Fruit fly (Drosophila melanogaster) whole organism, larva: ENCODE data around the gene wit.

Experiments
- noc ChIP-seq: fragments of 200-800 bp; sonication (Bioruptor generic); optimal IDR thresholded peaks from 3 replicates; lab custom pipeline; 2019; ENCODE audit warnings: missing biosample characterization, mild to moderate bottlenecking, missing genetic modification characterization, moderate library complexity

Gene wit

DNA sequence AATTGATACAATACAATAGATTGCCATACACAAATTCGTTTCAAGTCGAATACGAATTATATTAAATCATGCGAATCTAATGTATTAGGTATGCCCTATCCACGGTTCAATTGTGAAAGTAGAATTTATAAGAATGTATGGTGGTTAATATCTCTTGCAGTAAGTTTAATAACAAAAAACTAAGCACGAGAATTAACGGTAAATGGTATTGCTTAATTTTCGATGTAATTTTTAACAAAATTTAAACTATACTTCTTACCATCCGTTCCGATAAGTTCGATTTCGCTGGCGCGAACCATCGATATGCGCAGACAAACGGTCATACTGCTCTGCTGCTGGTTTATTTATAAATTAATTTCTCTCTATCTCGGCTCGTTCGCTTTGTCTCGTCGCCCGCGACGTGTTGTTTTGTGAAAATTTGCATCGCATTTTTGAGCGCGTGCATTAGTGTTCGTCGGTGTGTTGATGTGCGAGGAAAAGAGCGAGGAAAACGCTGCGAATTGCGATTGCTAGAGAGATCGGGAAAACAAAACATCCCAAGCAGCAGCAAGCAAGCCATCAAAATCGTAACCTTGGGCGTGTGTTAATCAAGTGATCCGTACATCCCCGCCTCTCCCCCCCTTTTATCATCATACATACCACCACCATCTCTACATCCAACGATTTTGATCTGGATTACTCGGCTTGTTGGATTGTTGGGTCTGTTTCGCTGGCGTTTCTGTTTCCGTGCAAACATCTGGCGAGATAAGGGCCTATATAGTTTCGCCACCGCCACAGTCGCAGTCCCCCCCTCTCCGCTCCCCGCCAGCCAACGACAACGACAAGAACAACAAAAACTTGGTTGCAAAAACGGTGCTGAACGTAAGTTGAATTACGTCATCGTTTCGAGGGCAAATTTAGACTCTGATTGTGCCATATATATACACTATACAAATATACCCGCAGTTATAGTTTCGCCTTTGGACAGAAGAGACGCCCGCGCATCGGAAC lies 32.0 kb upstream of the wit start, which contains the start of gene Fit1:
Gene Fit1 (plus strand): TSS at position 307 of the 990 bp plus-strand sequence.
- peak; percentile 48 for TF ChIP-seq noc (tag; lab: Kevin White, UChicago)

DNA sequence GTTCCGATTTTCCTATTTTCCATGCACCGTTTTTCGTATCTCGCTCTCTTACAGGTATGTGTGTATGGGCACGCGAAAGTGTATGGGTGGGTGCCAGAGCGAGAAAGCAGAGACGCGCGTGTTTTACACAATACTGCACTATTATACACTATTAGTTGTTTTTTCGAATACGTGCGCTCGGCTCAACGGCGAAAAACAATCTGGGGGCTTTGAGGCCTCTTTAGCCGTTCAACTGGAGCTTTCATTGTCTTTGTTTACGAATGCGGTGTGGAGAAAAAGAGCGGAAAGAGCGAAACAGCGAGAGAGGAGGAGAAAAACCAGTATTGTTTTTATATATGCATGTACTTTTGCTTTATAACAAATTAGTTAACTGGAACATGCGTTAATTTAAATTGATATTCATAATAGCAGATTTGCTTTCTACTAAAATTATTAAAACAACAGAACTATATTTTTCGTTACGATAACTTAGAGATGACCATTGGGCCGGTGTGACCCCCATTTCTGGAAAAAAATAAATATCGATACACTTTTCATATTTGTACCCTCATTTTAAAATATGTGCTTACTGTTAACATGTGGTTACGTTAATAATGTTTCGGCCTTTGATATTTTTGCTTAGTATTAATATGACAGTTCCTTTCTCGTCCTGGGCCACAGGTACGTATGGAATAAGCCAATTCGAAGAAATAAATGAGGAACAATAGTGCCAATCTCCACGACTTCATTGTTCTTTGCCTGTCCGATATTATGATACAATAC lies 31.2 kb upstream of the wit start, which contains the start of gene CG14995:
Gene CG14995 (minus strand): TSS at position 761 of the 762 bp plus-strand sequence.
- TF ChIP-seq noc (tag; lab: Kevin White, UChicago), result peak; percentile 3

DNA sequence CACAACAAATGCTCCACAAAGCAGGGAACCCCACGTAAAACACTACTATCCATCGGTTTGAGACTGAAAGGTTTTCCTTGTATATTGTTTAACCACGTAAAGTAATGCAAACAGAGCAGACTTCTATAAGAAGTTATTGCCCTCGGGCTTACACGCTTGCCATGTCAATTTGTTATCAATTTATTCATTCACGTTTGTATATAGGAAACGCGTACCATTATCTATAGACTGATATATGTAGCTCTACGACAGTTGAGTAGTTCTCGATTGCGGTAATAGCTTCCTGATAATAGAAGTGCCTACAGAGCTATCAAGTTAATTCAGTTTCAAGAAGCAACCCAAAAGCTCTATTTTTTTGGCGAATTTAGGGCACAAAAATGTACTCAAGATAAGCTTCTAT lies 27.7 kb upstream of the wit start:
- TF ChIP-seq noc (tag; lab: Kevin White, UChicago), result no peak

DNA sequence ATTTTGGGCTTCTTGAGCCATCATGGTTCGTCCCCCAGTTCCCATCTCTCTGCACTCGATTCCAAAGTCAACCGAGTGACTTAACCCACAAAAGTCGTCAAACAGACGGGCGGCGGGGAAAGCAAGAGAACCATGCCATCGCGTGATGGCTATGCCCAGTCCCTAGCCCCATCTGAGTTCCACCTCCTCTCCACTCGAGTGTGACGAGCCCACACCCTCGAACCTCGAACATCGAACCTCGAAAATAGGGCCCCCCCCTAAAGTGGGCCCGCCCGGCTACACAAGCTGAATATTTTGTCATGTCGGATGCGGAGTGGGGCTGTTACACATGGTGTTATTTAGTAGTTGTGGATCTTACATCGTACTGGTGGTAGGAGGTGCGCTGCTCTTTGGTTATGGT lies 25.0 kb upstream of the wit start:
- no peak for TF ChIP-seq noc (tag; lab: Kevin White, UChicago)

DNA sequence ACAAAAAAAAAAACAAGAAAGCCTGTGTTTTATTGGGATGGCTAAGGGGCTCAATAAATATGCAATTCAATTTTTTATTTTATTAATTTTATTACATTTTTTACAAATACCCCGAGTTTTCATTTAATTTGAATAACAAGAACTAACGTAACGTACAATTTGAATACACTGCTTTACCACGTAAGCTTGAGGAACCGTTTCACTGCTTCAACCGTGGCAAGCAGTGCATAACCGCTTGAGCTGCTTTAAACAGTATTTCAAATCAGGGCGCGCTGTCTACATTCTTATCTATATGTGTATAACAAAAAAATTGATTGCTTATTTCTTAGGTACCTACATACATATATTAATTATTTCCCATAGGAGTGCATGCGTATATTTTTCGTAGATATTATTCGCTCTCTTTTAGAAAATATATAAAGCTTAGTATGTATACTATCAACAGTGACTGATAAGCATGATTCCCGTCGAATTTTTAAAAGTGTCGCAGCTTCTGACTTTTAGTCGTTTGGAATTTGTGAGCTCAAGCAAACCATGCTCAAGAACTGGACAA lies 21.3 kb upstream of the wit start, which contains the start of gene CG14990:
Gene CG14990 (plus strand): TSS at position 503 of the 553 bp plus-strand sequence.
- no peak for TF ChIP-seq noc (tag; lab: Kevin White, UChicago)

DNA sequence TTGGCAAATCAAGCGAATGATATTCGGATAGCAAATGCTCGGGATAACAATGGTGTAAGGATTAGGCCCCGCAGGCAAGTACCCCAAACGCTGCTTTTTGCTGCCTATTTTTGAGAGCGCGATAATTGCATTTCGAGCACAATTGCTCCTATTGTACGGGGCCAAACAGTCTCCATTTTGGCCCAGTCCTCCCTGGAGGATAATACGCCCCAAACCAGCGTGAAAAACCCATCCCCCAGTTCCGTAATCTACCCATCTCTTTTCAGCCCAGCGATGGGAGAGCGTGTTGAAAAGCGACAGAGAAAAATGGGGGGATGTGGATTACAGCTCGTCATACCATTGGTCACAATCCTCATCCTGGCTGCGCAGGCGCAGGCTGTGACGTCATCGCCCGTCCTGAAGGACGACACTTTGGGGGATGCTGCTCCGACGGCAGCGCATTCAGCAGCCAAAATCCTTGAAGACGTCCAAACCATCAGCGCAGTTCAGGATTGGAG lies 17.2 kb upstream of the wit start, which contains the start of gene Gad1:
Gene Gad1 (minus strand): TSS at position 51 of the 497 bp plus-strand sequence.
- no peak for TF ChIP-seq noc (tag; lab: Kevin White, UChicago)

DNA sequence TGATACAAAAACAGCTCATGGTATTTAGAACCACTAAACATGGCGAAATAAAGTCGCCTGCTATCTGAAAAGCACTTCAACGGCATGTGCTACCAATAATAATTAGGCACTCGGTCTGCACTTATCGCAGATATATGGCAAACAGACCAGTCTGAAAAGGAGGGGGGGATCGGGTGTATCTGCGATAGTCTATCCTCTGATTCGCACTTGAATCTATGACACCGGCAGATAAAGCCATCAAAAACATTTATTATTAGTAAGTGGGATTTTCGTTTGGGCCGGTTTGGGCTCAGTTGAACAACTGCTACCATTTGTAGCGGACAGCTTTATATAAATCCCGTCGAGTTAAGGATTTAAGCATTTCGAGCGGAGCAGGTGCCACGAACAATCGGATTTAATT lies 15.8 kb upstream of the wit start, which contains the start of gene CG14989:
Gene CG14989 (plus strand): TSS at position 301 of the 400 bp plus-strand sequence.
- no peak for TF ChIP-seq noc (tag; lab: Kevin White, UChicago)

DNA sequence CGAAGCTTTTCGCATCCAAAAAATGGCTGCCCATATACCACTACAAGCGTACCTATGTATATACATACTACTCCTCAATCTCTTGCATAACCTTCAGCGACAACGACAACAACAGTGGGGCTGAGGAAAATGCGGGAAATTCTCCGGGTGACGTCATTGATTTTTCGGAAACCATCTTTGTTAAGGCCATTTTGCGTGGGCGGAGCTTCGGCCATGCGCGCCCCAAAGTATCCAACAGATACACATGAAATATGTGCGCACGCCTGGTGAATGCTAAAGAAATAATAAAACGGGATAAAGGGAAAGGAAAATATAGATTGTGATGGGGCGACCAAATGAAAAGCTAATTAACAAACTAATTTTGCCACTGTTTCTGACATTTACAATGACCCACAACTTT lies 14.3 kb upstream of the wit start:
- TF ChIP-seq noc (tag; lab: Kevin White, UChicago), result no peak

DNA sequence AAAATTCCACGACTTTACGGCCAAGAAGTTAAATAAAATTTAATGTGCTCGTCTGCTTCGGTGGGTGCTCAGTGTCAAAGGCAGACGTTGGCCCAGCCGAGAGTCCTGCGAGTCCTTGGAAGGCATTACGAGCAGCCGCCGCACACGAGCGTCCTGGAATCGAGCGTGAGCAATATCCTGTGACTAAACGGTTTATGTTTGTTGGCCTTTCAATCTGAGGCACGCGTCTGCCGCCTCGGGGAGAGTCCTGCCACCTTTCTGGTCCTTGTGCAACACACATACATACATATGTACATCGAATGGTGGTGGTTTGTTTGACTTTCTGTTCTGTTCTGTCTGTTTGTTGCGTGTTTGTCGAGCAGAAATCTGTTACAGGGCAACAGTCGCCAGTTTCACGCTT lies 11.9 kb upstream of the wit start:
- no peak for TF ChIP-seq noc (tag; lab: Kevin White, UChicago)

DNA sequence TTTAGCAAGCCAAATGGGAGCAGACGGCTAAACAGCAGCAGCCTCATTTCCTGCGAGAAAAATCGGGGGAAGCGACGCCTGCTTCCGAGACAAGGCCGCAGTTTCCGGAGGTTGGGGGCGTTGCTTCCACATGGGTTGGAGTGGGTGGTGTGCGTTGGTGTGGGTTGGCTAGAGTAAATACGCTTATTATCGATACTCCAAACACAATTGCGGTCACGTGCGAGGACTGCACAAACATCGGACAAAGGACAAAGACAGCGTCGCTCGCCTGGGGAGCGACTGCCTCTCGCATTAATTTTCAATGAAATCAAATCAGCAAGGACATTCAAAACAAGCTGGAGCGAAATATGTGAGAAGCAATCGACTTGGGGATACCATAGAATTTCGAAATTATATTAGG lies 9.7 kb upstream of the wit start:
- TF ChIP-seq noc (tag; lab: Kevin White, UChicago), result no peak

DNA sequence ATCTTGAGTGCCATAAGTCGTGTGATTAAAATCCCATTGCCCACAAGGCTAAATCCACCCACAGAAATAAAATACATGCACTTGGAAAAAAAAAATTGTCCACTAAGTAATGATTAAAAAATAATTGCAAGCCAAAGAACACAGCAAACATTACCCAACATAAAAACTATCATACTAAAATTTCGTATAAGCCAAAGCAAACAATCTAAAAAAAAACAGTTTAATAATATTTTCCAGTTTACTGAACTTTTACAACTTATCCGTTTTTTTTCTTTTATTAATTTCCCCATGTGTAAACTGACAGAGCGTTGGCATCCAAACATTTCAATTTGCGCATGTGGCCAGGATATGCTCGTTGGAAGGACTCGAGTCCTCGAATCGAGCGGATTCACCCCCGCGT lies 8.8 kb upstream of the wit start:
- no peak for TF ChIP-seq noc (tag; lab: Kevin White, UChicago)

DNA sequence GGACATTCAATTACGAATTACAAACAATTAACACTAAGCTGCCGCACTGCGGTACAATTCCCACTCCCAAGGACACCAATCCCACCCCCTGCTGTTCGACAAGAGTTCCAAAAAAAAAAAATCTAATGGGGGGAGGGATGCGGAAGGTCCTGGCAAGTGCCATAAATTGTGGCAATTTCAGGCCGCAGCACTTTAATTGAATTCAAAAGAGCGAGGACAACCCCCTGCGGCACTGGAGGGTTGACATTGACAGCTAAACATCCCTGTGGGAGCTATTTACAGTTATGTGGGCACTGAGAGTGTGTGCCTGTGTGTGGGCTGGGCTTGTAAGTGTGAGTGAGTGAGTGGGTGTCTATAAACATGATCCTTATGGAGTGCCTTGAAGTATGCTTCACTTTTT lies 5.4 kb upstream of the wit start:
- TF ChIP-seq noc (tag; lab: Kevin White, UChicago), result no peak

DNA sequence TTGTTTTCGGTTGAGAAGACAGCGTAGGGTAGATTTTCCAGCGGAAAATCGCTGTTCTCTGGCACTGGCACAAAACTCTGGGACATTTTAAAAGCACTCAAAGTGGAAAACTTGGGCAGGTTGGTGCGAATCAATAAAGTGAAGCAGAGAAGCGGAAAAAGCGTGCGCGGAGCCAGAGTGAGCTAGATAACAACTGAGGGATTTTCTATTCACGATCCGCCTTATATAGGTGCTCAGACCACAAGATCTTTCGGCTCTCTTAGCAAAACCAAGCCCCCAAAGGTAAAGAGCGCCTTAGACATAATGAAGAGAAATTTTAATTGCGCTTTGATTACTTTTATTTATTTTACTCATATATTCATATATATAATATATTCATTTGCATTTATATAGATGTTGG lies 2.2 kb upstream of the wit start, which contains the start of gene Faa:
Gene Faa (minus strand): TSS at position 200 of the 400 bp plus-strand sequence.
- TF ChIP-seq noc (tag; lab: Kevin White, UChicago), result no peak

DNA sequence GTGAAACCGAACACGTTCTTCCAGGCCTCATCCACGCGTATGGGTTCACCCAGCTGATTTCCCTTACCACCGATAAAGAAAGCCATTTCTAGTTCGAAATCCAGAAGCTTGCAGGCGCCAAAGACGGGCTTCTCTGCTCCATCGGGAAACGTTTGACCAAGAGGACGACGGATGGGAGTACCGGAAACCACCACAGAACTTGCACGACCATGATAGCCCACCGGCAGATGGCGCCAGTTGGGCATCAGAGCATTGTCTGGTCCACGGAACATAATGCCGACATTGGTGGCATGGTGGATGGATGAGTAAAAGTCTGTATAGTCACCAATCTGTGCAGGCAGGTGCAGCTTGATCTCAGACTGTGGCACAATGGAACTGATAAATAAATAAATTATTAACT lies 1.2 kb upstream of the wit start:
- no peak for TF ChIP-seq noc (tag; lab: Kevin White, UChicago)

DNA sequence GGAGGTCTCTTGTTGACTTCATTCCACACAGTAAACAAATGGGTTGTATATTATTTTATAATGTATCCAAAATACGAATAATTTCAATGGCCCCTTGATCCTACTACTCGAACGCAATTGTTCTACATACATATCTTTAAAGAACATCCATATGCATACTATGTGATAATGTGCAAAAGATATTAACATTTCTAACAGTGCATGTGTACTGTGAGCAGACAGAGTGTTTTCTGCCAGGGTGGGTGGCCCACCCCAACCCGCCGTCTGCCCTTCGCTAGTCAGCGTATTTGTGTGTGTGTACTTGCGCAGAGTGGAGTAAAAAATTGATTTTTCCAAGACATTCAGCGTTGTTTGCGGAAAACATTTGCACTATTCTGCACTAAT lies 529 bp downstream of the wit start:
- TF ChIP-seq noc (tag; lab: Kevin White, UChicago), result no peak
